Fruit fly (Drosophila melanogaster) whole organism, pupa: ENCODE data around the gene PIP82.

ENCODE experiments used
- CG12605 ChIP-seq: fragments of 200-800 bp; sonication (Bioruptor generic); IDR thresholded peaks from 2 replicates; pipeline ENCODE4 v1.3.6; 2022; ENCODE audit warnings: missing biosample characterization, missing genetic modification characterization
- CG13204 ChIP-seq: fragments of 200-800 bp; sonication (Bioruptor generic); optimal IDR thresholded peaks from 2 replicates; lab custom pipeline; 2018; ENCODE audit warnings: missing biosample characterization, mild to moderate bottlenecking, missing genetic modification characterization, moderate library complexity
- CG14655 ChIP-seq: fragments of 200-800 bp; sonication (Bioruptor generic); optimal IDR thresholded peaks from 3 replicates; lab custom pipeline; 2017; ENCODE audit warnings: mild to moderate bottlenecking, missing biosample characterization, missing genetic modification reagents, missing genetic modification characterization
- CG15710 ChIP-seq: fragments of 200-800 bp; sonication (Bioruptor generic); optimal IDR thresholded peaks from 2 replicates; lab custom pipeline; 2018; ENCODE audit warnings: missing biosample characterization, mild to moderate bottlenecking, missing genetic modification characterization, moderate library complexity
- CG34367 ChIP-seq: fragments of 200-800 bp; sonication (Bioruptor generic); optimal IDR thresholded peaks from 2 replicates; lab custom pipeline; 2018; ENCODE audit warnings: missing biosample characterization, mild to moderate bottlenecking, missing genetic modification characterization
- CG4496 ChIP-seq: fragments of 200-800 bp; sonication (Bioruptor generic); IDR thresholded peaks from 3 replicates; pipeline ENCODE4 v1.3.6; 2022; ENCODE audit warnings: missing biosample characterization, missing genetic modification characterization
- CG8159 ChIP-seq: fragments of 200-800 bp; sonication (Bioruptor generic); optimal IDR thresholded peaks from 3 replicates; lab custom pipeline; 2018; ENCODE audit warnings: missing biosample characterization, mild to moderate bottlenecking, missing genetic modification characterization, moderate library complexity
- CG8301 ChIP-seq: fragments of 200-800 bp; sonication (Bioruptor generic); optimal IDR thresholded peaks from 2 replicates; lab custom pipeline; 2018; ENCODE audit warnings: missing biosample characterization, mild to moderate bottlenecking, missing genetic modification characterization
- CG9948 ChIP-seq: fragments of 200-800 bp; sonication (Bioruptor generic); optimal IDR thresholded peaks from 2 replicates; lab custom pipeline; 2018; ENCODE audit warnings: missing biosample characterization, mild to moderate bottlenecking, missing genetic modification characterization, moderate library complexity
- EcR ChIP-seq: fragments of 200-800 bp; sonication (Bioruptor generic); optimal IDR thresholded peaks from 3 replicates; lab custom pipeline; 2019; ENCODE audit warnings: missing biosample characterization, missing genetic modification characterization, mild to moderate bottlenecking, moderate library complexity, missing genetic modification reagents
- Snoo ChIP-seq: fragments of 200-800 bp; sonication (Bioruptor generic); optimal IDR thresholded peaks from 3 replicates; lab custom pipeline; 2017; ENCODE audit warnings: missing biosample characterization, mild to moderate bottlenecking, missing genetic modification characterization, inconsistent platforms
- fd96Ca ChIP-seq: fragments of 200-800 bp; sonication (Bioruptor generic); IDR thresholded peaks from 3 replicates; pipeline ENCODE4 v1.3.6; 2022; ENCODE audit warnings: missing biosample characterization, missing genetic modification characterization
- gl ChIP-seq: fragments of 200-800 bp; sonication (Bioruptor generic); optimal IDR thresholded peaks from 2 replicates; lab custom pipeline; 2018; ENCODE audit warnings: missing biosample characterization, mild to moderate bottlenecking, missing genetic modification characterization

- TF ChIP-seq CG15710 (no peak), EcR (no peak), CG4496 (GFP tag; lab: Robert Waterston, UW) (no peak), Snoo (tag; lab: Kevin White, UChicago) (no peak), gl (tag; lab: Kevin White, UChicago) (no peak), CG9948 (tag; lab: Kevin White, UChicago) (no peak), fd96Ca (GFP tag; lab: Robert Waterston, UW) (no peak), CG13204 (GFP tag; lab: Kevin White, UChicago) (no peak), CG34367 (tag; lab: Kevin White, UChicago) (no peak), CG12605 (GFP tag; lab: Robert Waterston, UW) (no peak), CG8159 (tag; lab: Kevin White, UChicago) (no peak), CG8301 (no peak), CG14655 (no peak)
Measured at dm6 chrX:8576675-8577074, 47.2 kb upstream of the PIP82 start.
